Fruit fly (Drosophila melanogaster) Kc167 (cell line): ENCODE data around the gene Chpf.

ENCODE experiments used
- Sin3A ChIP-seq: fragments of >200 bp; optimal IDR thresholded peaks from 2 replicates; lab custom pipeline; 2018; ENCODE audit warnings: missing external identifiers
- psq ChIP-seq: fragments of >200 bp; optimal IDR thresholded peaks from 2 replicates; lab custom pipeline; 2017; ENCODE audit warnings: missing external identifiers

- TF ChIP-seq Sin3A (lab: Kevin White, UChicago) (no peak), psq (lab: Kevin White, UChicago) (no peak)
These were observed 18.0 kb upstream of the Chpf start for dm6 chrX:13130175-13130822.
